Worm (Caenorhabditis elegans): ENCODE results near the gene lact-1.

The lact-1 gene

ce11 chrX:7260327-7261019 is at the start of gene lact-1:
Gene lact-1 (minus strand): TSS chrX:7260377.
- TF ChIP-seq W03F9.2 (tag; optimal IDR thresholded peaks at IDR 0.05) (no peak), him-1 (tag; optimal IDR thresholded peaks at IDR 0.05) (no peak), dao-5 (tag; optimal IDR thresholded peaks at IDR 0.05) (no peak)

- no peak for TF ChIP-seq W03F9.2 (tag; optimal IDR thresholded peaks at IDR 0.05)
These were observed 49.6 kb upstream of the lact-1 start, which contains the start of the genes his-38 and his-40 for ce11 chrX:7309775-7310174. Gene his-38 (minus strand): TSS chrX:7309875. Gene his-40 (plus strand): TSS chrX:7310110.

DNA sequence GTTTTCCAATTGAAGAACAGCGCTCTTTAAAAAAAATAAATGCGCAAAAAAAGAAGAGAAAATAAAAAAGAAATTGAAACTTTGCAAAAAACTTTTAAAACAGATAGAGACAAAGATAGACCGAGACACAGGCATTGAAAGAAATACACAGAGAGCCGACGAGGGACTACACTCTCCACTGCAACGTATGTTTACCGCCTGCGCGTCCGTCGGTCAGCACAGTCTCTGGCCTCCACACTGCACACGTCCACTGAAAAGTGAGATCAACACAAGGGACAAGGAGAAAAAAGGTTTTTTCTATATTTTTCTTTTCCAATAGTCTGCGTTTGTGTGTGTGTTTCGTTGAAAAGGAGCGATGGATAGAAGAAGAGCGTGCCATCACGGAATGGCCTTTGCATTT is 46.3 kb upstream of the lact-1 start:
- TF ChIP-seq W03F9.2 (tag; optimal IDR thresholded peaks at IDR 0.05) (no peak), dao-5 (tag; optimal IDR thresholded peaks at IDR 0.05) (no peak), him-1 (tag; optimal IDR thresholded peaks at IDR 0.05) (no peak)

DNA sequence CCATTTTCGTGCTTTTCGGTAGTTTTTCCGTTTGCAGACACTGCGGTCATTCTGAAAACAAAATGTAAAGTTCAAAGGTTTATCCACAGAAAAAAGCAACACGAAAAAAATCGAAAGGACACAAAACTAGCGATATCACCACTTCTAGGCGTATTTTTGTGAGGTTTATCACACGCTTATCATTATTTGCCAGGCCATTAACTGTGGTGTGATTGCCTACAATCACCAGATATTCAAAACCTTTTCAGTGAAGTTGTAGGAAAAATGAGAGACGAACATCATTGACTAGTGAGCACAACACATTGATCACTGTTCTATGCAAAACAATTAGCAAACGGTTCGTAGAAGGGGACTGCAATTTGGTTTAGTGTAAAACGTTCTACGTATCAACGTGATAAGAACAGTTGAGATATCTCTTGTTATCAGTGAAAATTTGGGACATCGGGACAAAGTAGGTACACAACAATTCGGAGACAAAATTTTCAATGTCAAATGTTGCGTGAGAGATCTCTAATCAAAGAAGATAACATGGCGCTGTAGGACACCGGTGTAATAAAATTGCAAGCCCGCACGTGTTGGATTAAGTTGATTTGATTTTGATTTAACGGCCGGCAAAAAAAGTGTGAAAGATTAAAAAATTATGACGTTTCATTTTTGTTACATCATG is 45.5 kb upstream of the lact-1 start, which contains the start of gene sur-5:
Gene sur-5, minus strand, starts transcription at position 51 of the 667 bp plus-strand sequence.
- no peak for TF ChIP-seq him-1 (tag; optimal IDR thresholded peaks at IDR 0.05)
- TF ChIP-seq W03F9.2 (tag; optimal IDR thresholded peaks at IDR 0.05): no peak
- TF ChIP-seq dao-5 (tag; optimal IDR thresholded peaks at IDR 0.05): no peak

ce11 chrX:7303115-7303514 is 42.9 kb upstream of the lact-1 start:
- TF ChIP-seq W03F9.2 (tag; optimal IDR thresholded peaks at IDR 0.05) (no peak), him-1 (tag; optimal IDR thresholded peaks at IDR 0.05) (no peak), dao-5 (tag; optimal IDR thresholded peaks at IDR 0.05) (no peak)

DNA sequence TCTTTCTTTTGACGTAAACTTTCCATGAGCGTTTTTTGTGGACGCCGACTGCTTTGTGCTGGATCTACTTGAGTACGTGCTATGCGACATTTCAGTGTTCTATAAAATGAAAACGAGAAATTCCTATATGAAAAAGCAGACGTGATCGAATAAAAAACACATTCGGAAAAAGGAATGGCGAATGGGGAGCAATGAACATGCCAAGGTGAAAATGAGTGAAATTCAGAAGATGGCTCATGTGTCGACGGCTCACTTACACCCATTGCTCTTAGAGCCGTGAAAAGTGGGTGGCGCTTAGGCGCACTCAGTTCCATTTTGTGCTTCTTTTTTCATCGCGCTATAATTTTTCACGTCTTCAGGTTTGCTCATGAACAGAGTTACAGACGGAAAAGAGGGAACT is 38.5 kb upstream of the lact-1 start, which contains the start of gene K03A1.4:
Gene K03A1.4, minus strand, starts transcription at position 101 of the 400 bp plus-strand sequence.
- TF ChIP-seq dao-5 (tag; optimal IDR thresholded peaks at IDR 0.05) (no peak), W03F9.2 (tag; optimal IDR thresholded peaks at IDR 0.05) (no peak), him-1 (tag; optimal IDR thresholded peaks at IDR 0.05) (no peak)

DNA sequence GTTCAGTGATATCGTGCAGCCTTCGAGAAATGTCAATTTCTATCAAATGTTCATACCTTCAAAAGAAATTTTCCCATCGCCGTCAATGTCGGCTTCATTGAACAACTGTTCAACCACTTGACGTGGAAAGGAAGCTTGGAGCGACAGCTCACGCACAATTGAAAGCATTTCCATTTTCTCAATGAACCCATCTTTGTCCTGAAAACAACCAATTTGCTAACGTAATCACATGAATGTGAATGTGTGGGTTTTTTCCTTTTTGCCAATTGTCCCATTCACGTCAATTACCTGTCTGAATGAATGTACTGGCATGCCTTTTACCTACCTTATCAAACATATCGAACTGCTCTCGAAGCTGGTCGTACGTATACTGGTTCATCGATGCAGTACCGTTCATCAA is 36.1 kb upstream of the lact-1 start:
- TF ChIP-seq W03F9.2 (tag; optimal IDR thresholded peaks at IDR 0.05) (no peak), dao-5 (tag; optimal IDR thresholded peaks at IDR 0.05) (no peak), him-1 (tag; optimal IDR thresholded peaks at IDR 0.05) (no peak)

- TF ChIP-seq dao-5 (tag; optimal IDR thresholded peaks at IDR 0.05): no peak
- TF ChIP-seq W03F9.2 (tag; optimal IDR thresholded peaks at IDR 0.05): no peak
- no peak for TF ChIP-seq him-1 (tag; optimal IDR thresholded peaks at IDR 0.05)
These were observed 31.6 kb upstream of the lact-1 start, which contains the start of gene lron-7 for ce11 chrX:7291810-7292209. Gene lron-7 (plus strand): TSS chrX:7292132.

DNA sequence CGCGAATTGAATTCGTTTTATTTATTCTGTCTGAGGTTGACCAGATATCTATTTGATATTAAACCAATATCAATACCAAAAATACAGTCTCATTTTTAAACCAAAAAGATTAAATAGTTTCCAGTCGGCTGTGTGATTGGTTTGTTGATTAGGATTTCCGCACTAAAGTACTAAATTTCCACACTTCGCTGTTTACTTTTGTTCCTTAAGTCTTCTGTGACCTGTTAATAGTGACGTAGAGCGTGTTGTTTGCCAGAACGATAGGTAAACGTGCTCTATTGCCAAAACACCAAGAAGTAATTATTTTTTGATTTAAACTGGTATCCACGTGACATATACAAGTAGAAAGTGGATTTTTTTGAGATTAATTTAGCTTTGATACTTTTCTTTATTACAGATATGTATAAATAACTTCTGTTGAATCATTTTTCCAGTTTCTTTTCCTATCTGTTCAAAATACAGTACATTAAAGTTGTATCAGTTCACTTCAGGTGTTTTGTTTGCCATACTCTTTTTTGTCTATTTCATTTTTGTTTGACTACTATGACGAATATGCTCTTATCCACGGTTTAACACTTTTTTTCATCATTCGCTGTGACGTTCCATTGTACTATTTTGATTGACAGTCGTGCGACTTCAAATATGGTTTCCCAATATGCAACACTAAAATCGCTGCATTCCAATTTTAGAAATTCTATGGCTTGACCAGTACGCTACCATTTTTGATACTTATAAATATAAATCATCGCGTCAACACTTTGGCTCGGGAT is 30.9 kb upstream of the lact-1 start:
- TF ChIP-seq W03F9.2 (tag; optimal IDR thresholded peaks at IDR 0.05): no peak
- TF ChIP-seq dao-5 (tag; optimal IDR thresholded peaks at IDR 0.05): no peak
- no peak for TF ChIP-seq him-1 (tag; optimal IDR thresholded peaks at IDR 0.05)

ce11 chrX:7289565-7289964 is 29.4 kb upstream of the lact-1 start:
- TF ChIP-seq dao-5 (tag; optimal IDR thresholded peaks at IDR 0.05): no peak
- no peak for TF ChIP-seq W03F9.2 (tag; optimal IDR thresholded peaks at IDR 0.05)
- no peak for TF ChIP-seq him-1 (tag; optimal IDR thresholded peaks at IDR 0.05)

DNA sequence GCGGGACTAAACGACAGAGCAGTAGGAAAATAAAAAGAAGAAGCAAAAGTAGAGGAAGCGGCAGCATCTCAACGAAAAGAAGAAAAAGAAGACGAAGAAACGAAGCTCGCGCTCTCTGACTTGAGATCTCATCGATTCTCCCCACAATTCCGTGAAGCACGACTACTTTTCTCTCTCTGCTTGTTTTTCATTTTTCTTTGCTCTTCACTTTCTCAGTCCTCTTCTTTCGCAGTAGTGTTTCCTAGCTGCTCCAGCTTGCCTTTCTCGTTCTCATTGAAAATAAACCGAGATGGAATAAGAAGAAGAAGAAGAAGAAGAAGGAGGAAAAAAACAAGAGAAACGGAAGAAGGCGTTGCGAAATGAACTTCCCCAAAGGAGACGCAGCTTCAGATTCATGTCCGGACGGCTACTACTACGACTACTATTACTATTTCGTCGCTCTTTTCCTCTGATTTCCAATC is 24.6 kb upstream of the lact-1 start:
- TF ChIP-seq him-1 (tag; optimal IDR thresholded peaks at IDR 0.05) (peak; percentile 86), W03F9.2 (tag; optimal IDR thresholded peaks at IDR 0.05) (no peak)

DNA sequence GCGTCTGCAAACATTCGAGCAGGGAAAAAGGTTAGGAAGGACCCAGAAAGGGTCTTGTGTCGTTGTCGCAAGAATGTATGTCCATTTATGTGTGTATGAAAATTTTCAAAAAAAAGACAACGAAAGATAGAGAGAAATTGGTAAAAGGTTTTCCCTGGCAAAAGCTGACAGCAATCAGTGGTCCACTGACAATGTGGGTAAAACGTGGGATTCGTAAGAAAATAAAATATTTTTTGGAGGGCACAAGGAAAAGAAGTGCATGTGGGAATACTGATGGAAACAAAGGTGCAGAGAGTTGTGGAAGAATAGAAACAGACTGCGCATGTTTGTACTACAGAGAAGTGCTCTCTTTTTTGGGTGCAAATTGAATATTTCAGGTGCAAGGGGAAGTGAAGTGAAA is 23.0 kb upstream of the lact-1 start:
- no peak for TF ChIP-seq him-1 (tag; optimal IDR thresholded peaks at IDR 0.05)
- TF ChIP-seq dao-5 (tag; optimal IDR thresholded peaks at IDR 0.05): no peak
- no peak for TF ChIP-seq W03F9.2 (tag; optimal IDR thresholded peaks at IDR 0.05)

ce11 chrX:7281347-7281746 is 21.2 kb upstream of the lact-1 start:
- TF ChIP-seq dao-5 (tag; optimal IDR thresholded peaks at IDR 0.05) (no peak), him-1 (tag; optimal IDR thresholded peaks at IDR 0.05) (no peak), W03F9.2 (tag; optimal IDR thresholded peaks at IDR 0.05) (no peak)
